Fruit fly (Drosophila melanogaster) whole organism, wandering third instar larva: ENCODE results near the gene yellow-e3.

Experiments used
- Abd-B ChIP-seq: fragments of >200 bp; optimal IDR thresholded peaks from 2 replicates; lab custom pipeline; 2017; ENCODE audit warnings: missing biosample characterization, missing genetic modification characterization
- CG32264 ChIP-seq: fragments of 200-800 bp; sonication (Bioruptor generic); optimal IDR thresholded peaks from 2 replicates; lab custom pipeline; 2016; ENCODE audit warnings: missing biosample characterization, missing genetic modification characterization
- CG9705 ChIP-seq: fragments of 200-800 bp; sonication (Bioruptor generic); optimal IDR thresholded peaks from 2 replicates; lab custom pipeline; 2018; ENCODE audit warnings: missing biosample characterization, mild to moderate bottlenecking, missing genetic modification characterization
- CrebA ChIP-seq: fragments of 200-800 bp; sonication (Bioruptor generic); optimal IDR thresholded peaks from 2 replicates; lab custom pipeline; 2016; ENCODE audit warnings: missing biosample characterization, mild to moderate bottlenecking, missing genetic modification characterization, borderline replicate concordance
- Dfd ChIP-seq: fragments of >200 bp; optimal IDR thresholded peaks from 2 replicates; lab custom pipeline; 2017; ENCODE audit warnings: missing biosample characterization, missing genetic modification characterization
- Dif ChIP-seq: fragments of 200-275, 200-300 bp; sonication (Bioruptor generic); optimal IDR thresholded peaks from 2 replicates; lab custom pipeline; 2018; ENCODE audit warnings: missing biosample characterization, missing genetic modification characterization; ENCODE audit not compliant: partially characterized antibody
- GATAd ChIP-seq: sonication (Bioruptor generic); optimal IDR thresholded peaks from 2 replicates; lab custom pipeline; 2016; ENCODE audit warnings: missing biosample characterization, missing genetic modification characterization
- HLH106 ChIP-seq: fragments of 200-800 bp; optimal IDR thresholded peaks from 3 replicates; lab custom pipeline; 2019; ENCODE audit warnings: missing biosample characterization, mild to moderate bottlenecking, missing genetic modification characterization, moderate library complexity
- Hr78 ChIP-seq: fragments of >200 bp; optimal IDR thresholded peaks from 2 replicates; lab custom pipeline; 2017; ENCODE audit warnings: missing biosample characterization, missing genetic modification characterization
- Hr83 ChIP-seq: fragments of 200-300 bp; sonication (Bioruptor generic); optimal IDR thresholded peaks from 2 replicates; lab custom pipeline; 2016; ENCODE audit warnings: missing biosample characterization, mild to moderate bottlenecking, missing genetic modification characterization, moderate library complexity; ENCODE audit not compliant: poor library complexity, severe bottlenecking
- Jra ChIP-seq: sonication (Bioruptor generic); optimal IDR thresholded peaks from 2 replicates; lab custom pipeline; 2016; ENCODE audit warnings: missing biosample characterization, missing genetic modification characterization
- Mio ChIP-seq: sonication (Bioruptor generic); optimal IDR thresholded peaks from 2 replicates; lab custom pipeline; 2016; ENCODE audit warnings: missing biosample characterization, missing genetic modification characterization
- Myc ChIP-seq: fragments of >200 bp; optimal IDR thresholded peaks from 2 replicates; lab custom pipeline; 2017
- N ChIP-seq: fragments of >200 bp; optimal IDR thresholded peaks from 2 replicates; lab custom pipeline; 2018; ENCODE audit warnings: missing biosample characterization, missing external identifiers, missing genetic modification characterization
- OdsH ChIP-seq: fragments of 200-800 bp; sonication (Bioruptor generic); optimal IDR thresholded peaks from 2 replicates; lab custom pipeline; 2016; ENCODE audit warnings: missing biosample characterization, mild to moderate bottlenecking, missing genetic modification characterization
- Rel ChIP-seq, 2 experiments: fragments of 200-800 bp; sonication (Bioruptor generic) in 1 of 2; optimal IDR thresholded peaks; 2 replicates in 1 of 2; 3 replicates in 1 of 2; lab custom pipeline; 2016 to 2019; ENCODE audit warnings: mild to moderate bottlenecking in 2 of 2, missing biosample characterization in 2 of 2, missing genetic modification characterization in 2 of 2, moderate library complexity in 1 of 2
- Sp1 ChIP-seq: fragments of 200-800 bp; sonication (Bioruptor generic); optimal IDR thresholded peaks from 3 replicates; lab custom pipeline; 2019; ENCODE audit warnings: missing biosample characterization, mild to moderate bottlenecking, missing genetic modification characterization, moderate library complexity
- Vsx2 ChIP-seq: fragments of 200-300, 225-300 bp; sonication (Bioruptor generic); optimal IDR thresholded peaks from 2 replicates; lab custom pipeline; 2018; ENCODE audit warnings: missing biosample characterization, missing genetic modification characterization; ENCODE audit not compliant: partially characterized antibody
- br ChIP-seq: fragments of 200-800 bp; sonication (Bioruptor generic); optimal IDR thresholded peaks from 2 replicates; lab custom pipeline; 2016; ENCODE audit warnings: missing biosample characterization, missing genetic modification characterization
- brk ChIP-seq: fragments of 200-800 bp; sonication (Bioruptor generic); optimal IDR thresholded peaks from 2 replicates; lab custom pipeline; 2016; ENCODE audit warnings: missing biosample characterization, mild to moderate bottlenecking, missing genetic modification characterization
- dl ChIP-seq, 2 experiments: fragments of 175-275, 200-275 bp in 1 of 2; fragments of 200-275 bp in 1 of 2; sonication (Bioruptor generic); optimal IDR thresholded peaks; lab custom pipeline; 2018; ENCODE audit warnings: mild to moderate bottlenecking in 2 of 2, missing biosample characterization in 2 of 2, missing genetic modification characterization in 2 of 2, moderate library complexity in 2 of 2; ENCODE audit not compliant: partially characterized antibody in 2 of 2, insufficient read depth in 1 of 2
- dsf ChIP-seq: sonication (Bioruptor generic); optimal IDR thresholded peaks from 2 replicates; lab custom pipeline; 2016; ENCODE audit warnings: missing biosample characterization, missing genetic modification characterization, borderline replicate concordance
- foxo ChIP-seq, 2 experiments: fragments of 200-800 bp; sonication (Bioruptor generic); optimal IDR thresholded peaks; 2 replicates in 1 of 2; 3 replicates in 1 of 2; lab custom pipeline; 2016 to 2017; ENCODE audit warnings: missing biosample characterization in 2 of 2, missing genetic modification characterization in 2 of 2
- fru ChIP-seq: fragments of 200-800 bp; sonication (Bioruptor generic); optimal IDR thresholded peaks from 3 replicates; lab custom pipeline; 2016; ENCODE audit warnings: missing biosample characterization, mild to moderate bottlenecking, missing genetic modification characterization
- h ChIP-seq: fragments of 200-800 bp; sonication (Bioruptor generic); optimal IDR thresholded peaks from 3 replicates; lab custom pipeline; 2016; ENCODE audit warnings: missing biosample characterization, mild to moderate bottlenecking, missing genetic modification characterization
- jim ChIP-seq: fragments of 175-275, 200-325 bp; sonication (Bioruptor generic); optimal IDR thresholded peaks from 2 replicates; lab custom pipeline; 2016; ENCODE audit warnings: missing biosample characterization, mild to moderate bottlenecking, missing genetic modification characterization
- lola ChIP-seq: fragments of >200 bp; optimal IDR thresholded peaks from 2 replicates; lab custom pipeline; 2017; ENCODE audit warnings: missing biosample characterization, missing genetic modification characterization
- pan ChIP-seq: fragments of >200 bp; optimal IDR thresholded peaks from 2 replicates; lab custom pipeline; 2017
- psq ChIP-seq: fragments of 200-800 bp; sonication (Bioruptor generic); optimal IDR thresholded peaks from 3 replicates; lab custom pipeline; 2017; ENCODE audit warnings: missing biosample characterization, mild to moderate bottlenecking, missing genetic modification characterization, moderate library complexity
- rgr ChIP-seq: fragments of 200-800 bp; sonication (Bioruptor generic); optimal IDR thresholded peaks from 3 replicates; lab custom pipeline; 2016; ENCODE audit warnings: missing biosample characterization, mild to moderate bottlenecking, missing genetic modification characterization
- sage ChIP-seq: fragments of 200-800 bp; sonication (Bioruptor generic); optimal IDR thresholded peaks from 2 replicates; lab custom pipeline; 2016; ENCODE audit warnings: missing biosample characterization, mild to moderate bottlenecking, missing genetic modification characterization
- sv ChIP-seq: fragments of 200-800 bp; sonication (Bioruptor generic); optimal IDR thresholded peaks from 3 replicates; lab custom pipeline; 2016; ENCODE audit warnings: missing biosample characterization, missing genetic modification characterization
- tai ChIP-seq: sonication (Bioruptor generic); optimal IDR thresholded peaks from 2 replicates; lab custom pipeline; 2016; ENCODE audit warnings: missing biosample characterization, missing genetic modification characterization
- usp ChIP-seq: fragments of >200 bp; optimal IDR thresholded peaks from 2 replicates; lab custom pipeline; 2017; ENCODE audit warnings: missing biosample characterization, missing genetic modification characterization
- woc ChIP-seq: sonication (Bioruptor generic); optimal IDR thresholded peaks from 2 replicates; lab custom pipeline; 2016; ENCODE audit warnings: missing biosample characterization, mild to moderate bottlenecking, missing genetic modification characterization

Gene yellow-e3

DNA sequence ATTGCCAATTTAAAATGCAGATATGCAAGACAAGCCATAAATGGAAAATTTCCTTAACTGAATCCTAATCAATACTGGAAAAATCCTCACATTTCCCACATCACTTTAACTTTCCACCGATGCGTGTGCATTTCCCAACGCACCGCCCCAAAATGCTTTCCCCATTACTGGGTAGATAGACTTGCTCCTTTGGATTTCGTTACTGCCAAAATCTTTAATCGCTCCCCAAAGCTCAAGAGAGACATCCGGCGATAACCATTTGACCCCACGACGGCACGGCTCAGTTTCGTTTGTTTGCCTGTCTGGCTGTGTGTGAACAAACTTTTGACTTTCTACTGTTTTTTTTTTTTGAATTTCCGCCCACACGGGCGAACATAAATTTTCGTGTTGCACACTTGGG, 14.2 kb downstream of the yellow-e3 start:
- TF ChIP-seq CG32264 (GFP tag; lab: Kevin White, UChicago) (no peak), foxo (GFP tag; optimal IDR thresholded peaks at IDR 0.05; lab: Kevin White, UChicago) (no peak), fru (GFP tag; lab: Kevin White, UChicago) (peak; percentile 18), br (no peak), tai (GFP tag; lab: Kevin White, UChicago) (no peak), Hr78 (GFP tag; lab: Kevin White, UChicago) (no peak), woc (GFP tag; lab: Kevin White, UChicago) (no peak)

DNA sequence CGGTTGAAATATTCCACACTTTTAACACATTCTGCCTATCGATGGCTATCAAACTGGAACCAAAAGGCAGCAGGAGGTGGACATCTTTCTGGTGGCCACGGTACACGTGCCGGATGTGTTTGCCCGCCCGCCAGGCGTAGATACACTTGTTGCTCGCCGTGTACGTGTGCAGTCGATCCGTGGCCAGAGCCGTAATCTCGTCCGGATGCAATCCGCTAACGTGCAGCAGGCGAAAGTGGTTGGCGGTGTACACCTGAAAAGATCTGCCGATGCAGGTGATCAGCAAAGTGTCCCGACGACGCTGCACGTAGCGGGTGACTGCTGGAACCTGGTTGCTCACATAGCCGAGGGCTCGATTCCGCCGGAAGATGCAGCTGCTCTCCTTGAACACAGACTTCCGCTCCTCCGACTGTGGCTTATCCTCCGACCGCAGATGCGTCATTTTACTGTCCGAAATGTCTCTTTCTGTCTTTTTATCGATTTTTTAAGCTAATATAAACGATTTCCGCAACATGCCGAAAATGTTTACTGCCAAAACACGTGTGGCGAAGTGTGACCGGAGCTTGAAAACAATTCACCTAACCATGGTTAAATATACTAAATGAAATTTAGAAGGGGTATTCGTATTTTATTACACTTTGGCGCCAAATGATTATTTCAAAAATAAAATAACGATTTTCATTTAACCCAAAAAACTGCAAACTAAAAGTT, 16.4 kb downstream of the yellow-e3 start, which contains the start of gene CG9799:
Gene CG9799, minus strand, starts transcription at position 550 of the 711 bp plus-strand sequence.
- no peak for TF ChIP-seq Jra (GFP tag; lab: Kevin White, UChicago)
- peak; percentile 14 for TF ChIP-seq Myc (lab: Kevin White, UChicago)
- TF ChIP-seq dl (GFP tag; optimal IDR thresholded peaks at IDR 0.05; lab: Kevin White, UChicago; ENCODE audit: insufficient read depth in 1 of 2, partially characterized antibody in 2 of 2), result no peak
- no peak for TF ChIP-seq Vsx2 (GFP tag; lab: Kevin White, UChicago)

DNA sequence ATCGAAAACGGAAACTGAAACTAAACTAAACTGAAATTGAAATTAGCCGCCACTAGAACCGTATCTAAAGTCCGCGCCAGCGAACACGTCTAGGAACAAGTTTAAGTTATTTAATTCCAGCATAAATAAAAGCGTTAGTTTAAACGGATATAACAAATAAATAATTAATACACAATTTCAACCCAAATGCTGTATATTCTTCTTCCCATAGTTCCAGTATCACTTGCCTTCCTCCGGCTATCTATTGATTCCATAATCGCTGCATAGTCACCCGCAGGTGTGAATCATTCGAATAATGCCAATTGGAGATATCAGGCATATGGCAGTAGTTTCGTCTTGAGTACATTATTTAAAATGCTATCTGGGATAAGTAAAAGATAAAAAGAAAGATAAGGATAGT, 19.6 kb downstream of the yellow-e3 start:
- TF ChIP-seq dsf (GFP tag; lab: Kevin White, UChicago) (no peak), tai (GFP tag; lab: Kevin White, UChicago) (no peak), brk (GFP tag; lab: Kevin White, UChicago) (no peak), Mio (GFP tag; lab: Kevin White, UChicago) (no peak), OdsH (GFP tag; lab: Kevin White, UChicago) (no peak)

DNA sequence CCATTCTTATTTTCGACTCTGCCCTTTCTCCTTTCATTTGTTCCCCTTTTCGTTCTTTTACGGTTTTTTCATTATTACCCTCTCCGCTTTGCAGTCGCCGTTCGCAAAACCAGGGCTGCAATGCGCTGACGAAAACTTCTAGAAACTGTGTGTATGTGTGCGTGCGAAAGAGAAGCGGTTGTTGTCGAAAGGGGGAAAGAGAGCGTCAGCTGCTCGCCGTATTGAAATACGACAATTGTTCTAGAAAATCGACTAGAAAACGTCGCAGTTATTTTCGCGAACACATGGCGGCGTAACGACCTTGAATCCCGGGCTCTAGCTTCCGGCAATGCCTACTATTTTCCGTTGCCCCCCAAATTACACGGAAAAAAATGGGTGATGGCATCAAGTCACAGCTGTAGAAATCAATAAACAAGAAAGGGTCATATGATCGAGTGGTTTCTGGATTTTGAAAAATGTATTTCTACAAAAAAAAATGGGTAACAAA, 22.0 kb downstream of the yellow-e3 start:
- TF ChIP-seq psq (GFP tag; lab: Kevin White, UChicago) (peak; percentile 99), lola (GFP tag; lab: Kevin White, UChicago) (peak; percentile 56), CrebA (GFP tag; lab: Kevin White, UChicago) (no peak), rgr (GFP tag; lab: Kevin White, UChicago) (no peak)

DNA sequence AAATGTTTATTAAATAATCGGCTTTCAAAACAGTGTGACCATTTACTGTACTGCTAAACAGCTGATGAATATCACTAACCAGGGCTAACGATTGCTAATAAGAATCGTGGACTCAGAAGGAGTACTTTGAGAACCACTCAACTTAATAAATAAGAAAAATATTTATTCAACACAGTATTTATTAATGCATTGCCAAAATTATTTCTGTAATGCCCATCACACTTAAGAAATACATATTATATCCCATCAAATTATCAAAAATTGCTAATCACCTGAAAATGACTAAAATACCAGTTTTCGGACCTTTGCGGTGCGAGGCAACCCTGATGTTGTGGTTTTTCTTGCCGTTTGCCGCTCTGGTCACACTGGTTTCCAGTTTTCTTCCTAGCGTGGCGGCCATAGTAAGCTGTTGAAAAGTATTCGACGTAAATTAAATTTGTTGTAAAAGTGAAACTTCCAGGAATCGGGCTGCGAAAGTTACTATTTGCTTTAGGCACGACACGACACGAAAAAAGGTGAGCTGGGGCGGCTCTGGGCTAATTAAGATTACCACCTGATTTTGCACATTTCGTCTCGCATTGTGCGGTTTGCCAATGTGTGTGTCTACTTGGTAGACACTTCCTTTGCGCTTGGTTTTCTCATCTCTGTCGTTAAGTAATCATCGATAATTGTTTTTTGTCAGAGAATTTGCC, 22.8 kb downstream of the yellow-e3 start, which contains the start of the genes mRpS21 and Droj2:
Gene mRpS21, minus strand, starts transcription at position 66 of the 692 bp plus-strand sequence.
Gene Droj2, plus strand, starts transcription at position 363 of the 692 bp plus-strand sequence.
- TF ChIP-seq Jra (GFP tag; lab: Kevin White, UChicago) (peak; percentile 43), Hr78 (GFP tag; lab: Kevin White, UChicago) (no peak), Vsx2 (GFP tag; lab: Kevin White, UChicago) (no peak), rgr (GFP tag; lab: Kevin White, UChicago) (peak; percentile 36), fru (GFP tag; lab: Kevin White, UChicago) (peak; percentile 46), CG32264 (GFP tag; lab: Kevin White, UChicago) (no peak), woc (GFP tag; lab: Kevin White, UChicago) (peak; percentile 60), dl (GFP tag; optimal IDR thresholded peaks at IDR 0.05; lab: Kevin White, UChicago; ENCODE audit: insufficient read depth in 1 of 2, partially characterized antibody in 2 of 2) (no peak), jim (GFP tag; lab: Kevin White, UChicago) (no peak), CG9705 (GFP tag; lab: Kevin White, UChicago) (peak; percentile 54), pan (no peak), tai (GFP tag; lab: Kevin White, UChicago) (no peak), Hr83 (GFP tag; lab: Kevin White, UChicago) (no peak), GATAd (GFP tag; lab: Kevin White, UChicago) (no peak), Dif (no peak), CrebA (GFP tag; lab: Kevin White, UChicago) (no peak), HLH106 (peak; percentile 73), Dfd (GFP tag; lab: Kevin White, UChicago) (no peak), br (peak; percentile 21), Sp1 (GFP tag; lab: Kevin White, UChicago) (peak; percentile 64), OdsH (GFP tag; lab: Kevin White, UChicago) (no peak), dsf (GFP tag; lab: Kevin White, UChicago) (peak; percentile 33), foxo (GFP tag; optimal IDR thresholded peaks at IDR 0.05; lab: Kevin White, UChicago) (peak in 1 of 2 experiments; percentile 51), N (GFP tag; lab: Kevin White, UChicago) (no peak), psq (GFP tag; lab: Kevin White, UChicago) (no peak), brk (GFP tag; lab: Kevin White, UChicago) (peak; percentile 47), lola (GFP tag; lab: Kevin White, UChicago) (no peak), Rel (GFP tag; optimal IDR thresholded peaks at IDR 0.05; lab: Kevin White, UChicago) (no peak), Rel (tag; optimal IDR thresholded peaks at IDR 0.05; lab: Kevin White, UChicago) (peak; percentile 59), h (GFP tag; lab: Kevin White, UChicago) (peak; percentile 49), sv (GFP tag; lab: Kevin White, UChicago) (peak; percentile 55), Abd-B (GFP tag; lab: Kevin White, UChicago) (no peak), usp (GFP tag; lab: Kevin White, UChicago) (no peak), Myc (lab: Kevin White, UChicago) (peak; percentile 47), sage (no peak)
